Fruit fly (Drosophila melanogaster) whole organism, prepupa: ENCODE measurements around the gene CG9547.

Experiments used
- CG6854 ChIP-seq: fragments of 200-800 bp; sonication (Bioruptor generic); optimal IDR thresholded peaks from 2 replicates; lab custom pipeline; 2017; ENCODE audit warnings: missing biosample characterization, mild to moderate bottlenecking, missing genetic modification characterization
- Hr4 ChIP-seq: fragments of 200-800 bp; sonication (Bioruptor generic); optimal IDR thresholded peaks from 3 replicates; lab custom pipeline; 2016; ENCODE audit warnings: missing biosample characterization, missing genetic modification characterization

DNA sequence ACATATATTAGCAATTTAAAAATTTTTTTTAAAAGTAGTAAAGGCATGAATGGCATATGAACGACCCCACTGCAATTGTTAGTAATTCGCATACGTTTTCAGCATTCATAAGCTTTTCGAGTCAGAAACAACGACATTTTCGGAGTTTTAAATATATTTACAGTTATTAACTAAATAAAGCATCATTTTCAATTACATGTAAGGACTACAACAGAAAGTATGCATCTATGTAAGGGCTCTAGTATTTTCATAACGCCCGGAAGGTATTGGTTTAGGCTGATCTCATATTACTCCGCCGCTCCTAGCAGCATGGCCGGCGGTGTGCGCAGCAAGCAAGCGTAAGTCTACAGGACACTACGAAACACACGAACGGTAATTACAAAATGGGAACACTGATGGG is 20.0 kb downstream of the CG9547 start:
- no peak for TF ChIP-seq Hr4
- no peak for TF ChIP-seq CG6854 (GFP tag; lab: Kevin White, UChicago)
